Fruit fly (Drosophila melanogaster) whole organism, embryonic: ENCODE results near the gene sisA.

Experiments
- CG10209 ChIP-seq: fragments of 200-800 bp; sonication (Bioruptor generic); optimal IDR thresholded peaks from 3 replicates; lab custom pipeline; 2017; ENCODE audit warnings: missing biosample characterization, mild to moderate bottlenecking, missing genetic modification characterization, missing genetic modification reagents
- CG10274 ChIP-seq: fragments of 200-800 bp; sonication (Bioruptor generic); optimal IDR thresholded peaks from 3 replicates; lab custom pipeline; 2017; ENCODE audit warnings: missing biosample characterization, mild to moderate bottlenecking, missing genetic modification characterization
- CG11085 ChIP-seq: fragments of 200-800 bp; sonication (Bioruptor generic); IDR thresholded peaks from 2 replicates; pipeline ENCODE4 v1.3.6; 2022; ENCODE audit warnings: missing biosample characterization, missing genetic modification characterization
- CG11456 ChIP-seq: fragments of 200-800 bp; sonication (Bioruptor generic); IDR thresholded peaks from 3 replicates; pipeline ENCODE4 v1.3.6; 2022; ENCODE audit warnings: missing biosample characterization, missing genetic modification characterization
- CG12155 ChIP-seq: fragments of 200-800 bp; sonication (Bioruptor generic); optimal IDR thresholded peaks from 3 replicates; lab custom pipeline; 2016; ENCODE audit warnings: missing biosample characterization, missing genetic modification characterization
- CG12391 ChIP-seq: fragments of 200-800 bp; sonication (Bioruptor generic); optimal IDR thresholded peaks from 3 replicates; lab custom pipeline; 2018; ENCODE audit warnings: missing biosample characterization, mild to moderate bottlenecking, missing genetic modification characterization, moderate library complexity
- CG12769 ChIP-seq: fragments of 200-800 bp; sonication (Bioruptor generic); optimal IDR thresholded peaks from 2 replicates; lab custom pipeline; 2019; ENCODE audit warnings: missing biosample characterization, mild to moderate bottlenecking, missing genetic modification characterization, moderate library complexity
- CG13123 ChIP-seq: fragments of 200-800 bp; sonication (Bioruptor generic); optimal IDR thresholded peaks from 2 replicates; lab custom pipeline; 2016; ENCODE audit warnings: missing biosample characterization, missing genetic modification characterization
- CG1529 ChIP-seq: fragments of 200-800 bp; sonication (Bioruptor generic); optimal IDR thresholded peaks from 3 replicates; lab custom pipeline; 2018; ENCODE audit warnings: missing biosample characterization, missing genetic modification characterization
- CG1792 ChIP-seq: fragments of 200-800 bp; sonication (Bioruptor generic); optimal IDR thresholded peaks from 2 replicates; lab custom pipeline; 2016; ENCODE audit warnings: missing biosample characterization, missing genetic modification characterization
- CG18011 ChIP-seq: fragments of 200-800 bp; sonication (Bioruptor generic); optimal IDR thresholded peaks from 2 replicates; lab custom pipeline; 2017; ENCODE audit warnings: missing biosample characterization, missing genetic modification characterization, mild to moderate bottlenecking, moderate library complexity, missing genotype
- CG1832 ChIP-seq: fragments of 200-800 bp; sonication (Bioruptor generic); optimal IDR thresholded peaks from 2 replicates; lab custom pipeline; 2017; ENCODE audit warnings: missing biosample characterization, mild to moderate bottlenecking, missing genetic modification characterization, inconsistent platforms
- CG2120 ChIP-seq: fragments of 200-800 bp; sonication (Bioruptor generic); optimal IDR thresholded peaks from 3 replicates; lab custom pipeline; 2016; ENCODE audit warnings: missing biosample characterization, missing genetic modification characterization
- CG2129 ChIP-seq: fragments of 200-800 bp; sonication (Bioruptor generic); IDR thresholded peaks from 2 replicates; pipeline ENCODE4 v1.3.6; 2022; ENCODE audit warnings: missing biosample characterization, missing genetic modification characterization; ENCODE audit not compliant: partially characterized antibody
- CG32767 ChIP-seq: fragments of 200-800 bp; sonication (Bioruptor generic); IDR thresholded peaks from 2 replicates; pipeline ENCODE4 v1.3.6; 2022; ENCODE audit warnings: missing biosample characterization, missing genetic modification characterization
- CG4328 ChIP-seq: fragments of 200-800 bp; sonication (Bioruptor generic); optimal IDR thresholded peaks from 3 replicates; lab custom pipeline; 2017; ENCODE audit warnings: missing biosample characterization, missing genetic modification reagents, missing genetic modification characterization
- CG5245 ChIP-seq: fragments of 200-800 bp; sonication (Bioruptor generic); optimal IDR thresholded peaks from 3 replicates; lab custom pipeline; 2016; ENCODE audit warnings: missing biosample characterization, missing genetic modification characterization
- CG7357 ChIP-seq: fragments of 200-800 bp; sonication (Bioruptor generic); IDR thresholded peaks from 3 replicates; pipeline ENCODE4 v1.3.6; 2022; ENCODE audit warnings: missing biosample characterization, missing genetic modification characterization
- CG7786 ChIP-seq: fragments of 200-800 bp; sonication (Bioruptor generic); optimal IDR thresholded peaks from 2 replicates; lab custom pipeline; 2016; ENCODE audit warnings: missing biosample characterization, missing genetic modification characterization
- CG7963 ChIP-seq: fragments of 200-800 bp; sonication (Bioruptor generic); IDR thresholded peaks from 3 replicates; pipeline ENCODE4 v1.3.6; 2022; ENCODE audit warnings: missing biosample characterization, missing genetic modification characterization; ENCODE audit not compliant: partially characterized antibody
- CG9437 ChIP-seq: fragments of 200-800 bp; sonication (Bioruptor generic); optimal IDR thresholded peaks from 2 replicates; lab custom pipeline; 2018; ENCODE audit warnings: missing biosample characterization, mild to moderate bottlenecking, missing genetic modification characterization
- D ChIP-seq, 2 experiments: fragments of 200-800 bp in 1 of 2; fragments of >200 bp in 1 of 2; sonication (Bioruptor generic) in 1 of 2; optimal IDR thresholded peaks; 2 replicates in 1 of 2; 3 replicates in 1 of 2; lab custom pipeline; 2017; ENCODE audit warnings: mild to moderate bottlenecking in 1 of 2, missing biosample characterization in 1 of 2, missing genetic modification characterization in 1 of 2, missing genetic modification reagents in 1 of 2
- Dref ChIP-seq: fragments of 200-800 bp; sonication (Bioruptor generic); IDR thresholded peaks from 2 replicates; pipeline ENCODE4 v1.3.6; 2022; ENCODE audit warnings: missing biosample characterization, missing genetic modification characterization
- Fer1 ChIP-seq: fragments of 200-800 bp; sonication (Bioruptor generic); optimal IDR thresholded peaks from 2 replicates; lab custom pipeline; 2017; ENCODE audit warnings: missing biosample characterization, mild to moderate bottlenecking, missing genetic modification characterization
- Fer2 ChIP-seq: fragments of 200-800 bp; sonication (Bioruptor generic); optimal IDR thresholded peaks from 2 replicates; lab custom pipeline; 2018; ENCODE audit warnings: missing biosample characterization, mild to moderate bottlenecking, missing genetic modification characterization, moderate library complexity
- Hand ChIP-seq: fragments of 200-800 bp; sonication (Bioruptor generic); optimal IDR thresholded peaks from 2 replicates; lab custom pipeline; 2017; ENCODE audit warnings: mild to moderate bottlenecking, missing biosample characterization, missing genetic modification reagents, missing genetic modification characterization
- Med ChIP-seq: fragments of 200-800 bp; sonication (Bioruptor generic); peaks from one replicate; lab custom pipeline; 2016; ENCODE audit warnings: missing biosample characterization, missing genetic modification characterization, mild to moderate bottlenecking, inconsistent platforms, moderate library complexity
- Rfx ChIP-seq: fragments of 200-800 bp; sonication (Bioruptor generic); IDR thresholded peaks from 2 replicates; pipeline ENCODE4 v1.3.6; 2022; ENCODE audit warnings: missing biosample characterization, missing genetic modification characterization
- Side ChIP-seq: fragments of 200-800 bp; sonication (Bioruptor generic); optimal IDR thresholded peaks from 2 replicates; lab custom pipeline; 2016; ENCODE audit warnings: missing biosample characterization, missing genetic modification characterization
- Sin3A ChIP-seq: fragments of >200 bp; optimal IDR thresholded peaks from 2 replicates; lab custom pipeline; 2018
- Spps ChIP-seq: fragments of 200-800 bp; sonication (Bioruptor generic); optimal IDR thresholded peaks from 2 replicates; lab custom pipeline; 2018; ENCODE audit warnings: missing biosample characterization, mild to moderate bottlenecking, missing genetic modification characterization
- Xrp1 ChIP-seq: fragments of 200-800 bp; sonication (Bioruptor generic); IDR thresholded peaks from 2 replicates; pipeline ENCODE4 v1.3.6; 2022; ENCODE audit warnings: missing biosample characterization, missing genetic modification characterization
- YL-1 ChIP-seq: fragments of 200-800 bp; sonication (Bioruptor generic); optimal IDR thresholded peaks from 3 replicates; lab custom pipeline; 2017; ENCODE audit warnings: missing biosample characterization, mild to moderate bottlenecking, missing genetic modification characterization
- amos ChIP-seq: fragments of 200-800 bp; sonication (Bioruptor generic); IDR thresholded peaks from 2 replicates; pipeline ENCODE4 v1.3.6; 2022; ENCODE audit warnings: missing biosample characterization, missing genetic modification characterization; ENCODE audit not compliant: partially characterized antibody
- bcd ChIP-seq: fragments of 200-800 bp; sonication (Bioruptor generic); optimal IDR thresholded peaks from 2 replicates; lab custom pipeline; 2017; ENCODE audit warnings: missing biosample characterization, mild to moderate bottlenecking, missing genetic modification characterization
- chinmo ChIP-seq: fragments of 200-800 bp; sonication (Bioruptor generic); IDR thresholded peaks from 4 replicates; pipeline ENCODE4 v1.3.6; 2022; ENCODE audit warnings: missing biosample characterization, missing genetic modification characterization; ENCODE audit not compliant: partially characterized antibody
- emc ChIP-seq: fragments of 200-800 bp; sonication (Bioruptor generic); optimal IDR thresholded peaks from 2 replicates; lab custom pipeline; 2016; ENCODE audit warnings: missing biosample characterization, missing genetic modification characterization
- fd96Cb ChIP-seq: fragments of 200-800 bp; sonication (Bioruptor generic); optimal IDR thresholded peaks from 2 replicates; lab custom pipeline; 2018; ENCODE audit warnings: missing biosample characterization, mild to moderate bottlenecking, missing genetic modification characterization, moderate library complexity
- gro ChIP-seq: fragments of 200-800 bp; sonication (Bioruptor generic); optimal IDR thresholded peaks from 2 replicates; lab custom pipeline; 2016; ENCODE audit warnings: missing biosample characterization, missing genetic modification characterization
- ind ChIP-seq: fragments of 200-800 bp; sonication (Bioruptor generic); optimal IDR thresholded peaks from 3 replicates; lab custom pipeline; 2016; ENCODE audit warnings: missing biosample characterization, missing genetic modification characterization
- lola ChIP-seq, 3 experiments: fragments of >200 bp in 2 of 3; fragments of 200-800 bp in 1 of 3; sonication (Bioruptor generic) in 1 of 3; optimal IDR thresholded peaks; 2 replicates each; lab custom pipeline; 2017 to 2019; ENCODE audit warnings: missing biosample characterization in 3 of 3, missing genetic modification characterization in 3 of 3, mild to moderate bottlenecking in 1 of 3, moderate library complexity in 1 of 3
- mam ChIP-seq: fragments of 200-800 bp; sonication (Bioruptor generic); optimal IDR thresholded peaks from 3 replicates; lab custom pipeline; 2016; ENCODE audit warnings: missing biosample characterization, missing genetic modification characterization
- pros ChIP-seq: fragments of 200-800 bp; sonication (Bioruptor generic); optimal IDR thresholded peaks from 3 replicates; lab custom pipeline; 2019; ENCODE audit warnings: missing biosample characterization, mild to moderate bottlenecking, missing genetic modification characterization, moderate library complexity
- scrt ChIP-seq: fragments of 200-800 bp; sonication (Bioruptor generic); optimal IDR thresholded peaks from 2 replicates; lab custom pipeline; 2018; ENCODE audit warnings: missing biosample characterization, mild to moderate bottlenecking, missing genetic modification characterization, moderate library complexity
- slou ChIP-seq: fragments of 200-800 bp; sonication (Bioruptor generic); optimal IDR thresholded peaks from 3 replicates; lab custom pipeline; 2016; ENCODE audit warnings: missing biosample characterization, missing genetic modification characterization
- so ChIP-seq: fragments of 200-800 bp; sonication (Bioruptor generic); IDR thresholded peaks from 3 replicates; pipeline ENCODE4 v1.3.6; 2022; ENCODE audit warnings: missing biosample characterization, missing genetic modification characterization
- unc-4 ChIP-seq: fragments of 200-800 bp; sonication (Bioruptor generic); IDR thresholded peaks from 2 replicates; pipeline ENCODE4 v1.3.6; 2022; ENCODE audit warnings: missing biosample characterization, missing genetic modification characterization; ENCODE audit not compliant: partially characterized antibody
- vnd ChIP-seq: fragments of 200-800 bp; sonication (Bioruptor generic); IDR thresholded peaks from 3 replicates; pipeline ENCODE4 v1.3.6; 2022; ENCODE audit warnings: missing biosample characterization, missing genetic modification characterization; ENCODE audit not compliant: partially characterized antibody

Gene sisA

dm6 chrX:11350505-11351327 lies 28.6 kb upstream of the sisA start, which contains the start of gene CG1737 (continued):
- TF ChIP-seq CG12769 (tag; lab: Kevin White, UChicago) (no peak), Hand (GFP tag; lab: Kevin White, UChicago) (no peak), lola (GFP tag; optimal IDR thresholded peaks at IDR 0.05; lab: Kevin White, UChicago) (no peak), slou (GFP tag; lab: Kevin White, UChicago) (no peak), CG18011 (no peak), Rfx (GFP tag; lab: Robert Waterston, UW) (peak; percentile 38; the same call in 1 of the 2 replicates), mam (GFP tag; lab: Kevin White, UChicago) (peak; percentile 8), bcd (GFP tag; lab: Kevin White, UChicago) (peak; percentile 11), pros (GFP tag; lab: Kevin White, UChicago) (no peak), CG2120 (GFP tag; lab: Kevin White, UChicago) (peak; percentile 10), chinmo (peak; percentile 49; the same call in 1 of the 4 replicates), unc-4 (no peak; the same call in 1 of the 2 replicates), emc (GFP tag; lab: Kevin White, UChicago) (no peak), so (GFP tag; lab: Robert Waterston, UW) (no peak), Fer1 (GFP tag; lab: Kevin White, UChicago) (peak; percentile 19), ind (GFP tag; lab: Kevin White, UChicago) (no peak), CG5245 (GFP tag; lab: Kevin White, UChicago) (no peak), CG10209 (GFP tag; lab: Kevin White, UChicago) (no peak), amos (GFP tag; lab: Robert Waterston, UW) (0 out of 2 replicates have a peak, but pooled peaks have one; percentile 8), CG7963 (GFP tag; lab: Robert Waterston, UW) (no peak), Sin3A (lab: Kevin White, UChicago) (peak; percentile 48), CG12155 (no peak), Med (GFP tag; lab: Kevin White, UChicago) (peak; percentile 80), CG32767 (GFP tag; lab: Robert Waterston, UW) (0 out of 2 replicates have a peak, but pooled peaks have one; percentile 17), gro (GFP tag; lab: Kevin White, UChicago) (no peak), scrt (GFP tag; lab: Kevin White, UChicago) (peak; percentile 7), CG10274 (no peak), Spps (no peak), Side (no peak), CG2129 (GFP tag; lab: Robert Waterston, UW) (no peak), D (optimal IDR thresholded peaks at IDR 0.05; lab: Kevin White, UChicago) (peak; percentile 80), D (GFP tag; optimal IDR thresholded peaks at IDR 0.05; lab: Kevin White, UChicago) (no peak), CG9437 (GFP tag; lab: Kevin White, UChicago) (no peak), CG7786 (peak; percentile 37), CG11085 (GFP tag; lab: Robert Waterston, UW) (no peak), CG11456 (GFP tag; lab: Robert Waterston, UW) (peak; percentile 39; the same call in 1 of the 3 replicates), vnd (GFP tag; lab: Robert Waterston, UW) (no peak), CG4328 (peak; percentile 6), Xrp1 (GFP tag; lab: Robert Waterston, UW) (0 out of 2 replicates have a peak, but pooled peaks have one; percentile 16), YL-1 (GFP tag; lab: Kevin White, UChicago) (peak; percentile 71), CG12391 (tag; lab: Kevin White, UChicago) (no peak), CG1529 (GFP tag; lab: Kevin White, UChicago) (no peak), fd96Cb (tag; lab: Kevin White, UChicago) (no peak), CG7357 (no peak), Dref (GFP tag; lab: Robert Waterston, UW) (peak; percentile 32), CG13123 (GFP tag; lab: Kevin White, UChicago) (no peak), Fer2 (no peak), CG1792 (GFP tag; lab: Kevin White, UChicago) (no peak), CG1832 (GFP tag; lab: Kevin White, UChicago) (peak; percentile 45)
